Worm (Caenorhabditis elegans) whole organism, late embryonic: ENCODE measurements around the gene rbm-28.

Source experiments
- C08G9.2 ChIP-seq: sonication (generic microtip); optimal IDR thresholded peaks from 2 replicates; lab custom pipeline; 2016; ENCODE audit warnings: mild to moderate bottlenecking, missing genetic modification characterization, moderate library complexity, missing compliant biosample characterization
- F13H6.1 ChIP-seq: sonication (generic microtip); optimal IDR thresholded peaks from 2 replicates; lab custom pipeline; 2016; ENCODE audit warnings: missing genetic modification characterization, missing compliant biosample characterization
- K09A11.1 ChIP-seq: sonication (generic microtip); optimal IDR thresholded peaks from 2 replicates; lab custom pipeline; 2017; ENCODE audit warnings: antibody characterized with exemption, mild to moderate bottlenecking, missing genetic modification characterization, missing compliant biosample characterization; ENCODE audit not compliant: insufficient read depth
- T23F11.4 ChIP-seq: fragments of 200-800 bp; sonication (Bioruptor generic); optimal IDR thresholded peaks from 2 replicates; lab custom pipeline; 2018; ENCODE audit warnings: mild to moderate bottlenecking, missing genetic modification characterization, missing compliant biosample characterization
- Y22D7AL.16 ChIP-seq: sonication (generic microtip); optimal IDR thresholded peaks from 2 replicates; lab custom pipeline; 2016; ENCODE audit warnings: missing genetic modification characterization, missing compliant biosample characterization
- ceh-18 ChIP-seq: sonication (generic microtip); optimal IDR thresholded peaks from 2 replicates; lab custom pipeline; 2016; ENCODE audit warnings: missing genetic modification characterization, missing compliant biosample characterization
- ceh-19 ChIP-seq: fragments of 200-800 bp; sonication (Bioruptor generic); optimal IDR thresholded peaks from 2 replicates; lab custom pipeline; 2018; ENCODE audit warnings: mild to moderate bottlenecking, missing genetic modification characterization, missing compliant biosample characterization
- ceh-2 ChIP-seq: sonication (generic microtip); optimal IDR thresholded peaks from 2 replicates; lab custom pipeline; 2016; ENCODE audit warnings: missing genotype, missing genetic modification characterization, missing compliant biosample characterization
- ceh-24 ChIP-seq: sonication (generic microtip); optimal IDR thresholded peaks from 2 replicates; lab custom pipeline; 2016; ENCODE audit warnings: mild to moderate bottlenecking, missing genetic modification characterization, missing compliant biosample characterization
- ceh-30 ChIP-seq: fragments of 150-350 bp; optimal IDR thresholded peaks from 2 replicates; lab custom pipeline; 2014; ENCODE audit warnings: missing biosample characterization, missing genetic modification characterization
- ceh-31 ChIP-seq: sonication (generic microtip); optimal IDR thresholded peaks from 2 replicates; lab custom pipeline; 2016; ENCODE audit warnings: missing genetic modification characterization, missing compliant biosample characterization
- ceh-48 ChIP-seq: sonication (generic microtip); optimal IDR thresholded peaks from 2 replicates; lab custom pipeline; 2016; ENCODE audit warnings: missing genetic modification characterization, inconsistent platforms, missing compliant biosample characterization
- ceh-6 ChIP-seq: fragments of 200-800 bp; sonication (Bioruptor generic); optimal IDR thresholded peaks from 2 replicates; lab custom pipeline; 2018; ENCODE audit warnings: mild to moderate bottlenecking, missing genetic modification characterization, missing compliant biosample characterization
- ceh-9 ChIP-seq: sonication (generic microtip); optimal IDR thresholded peaks from 2 replicates; lab custom pipeline; 2016; ENCODE audit warnings: mild to moderate bottlenecking, missing genetic modification characterization, inconsistent platforms, missing compliant biosample characterization
- che-1 ChIP-seq: sonication (generic microtip); optimal IDR thresholded peaks from 2 replicates; lab custom pipeline; 2016; ENCODE audit warnings: mild to moderate bottlenecking, missing genetic modification characterization, missing compliant biosample characterization
- dve-1 ChIP-seq: sonication (generic microtip); optimal IDR thresholded peaks from 2 replicates; lab custom pipeline; 2017; ENCODE audit warnings: antibody characterized with exemption, mild to moderate bottlenecking, missing genetic modification characterization, missing compliant biosample characterization
- elt-2 ChIP-seq: sonication (generic microtip); optimal IDR thresholded peaks from 2 replicates; lab custom pipeline; 2016; ENCODE audit warnings: missing genetic modification reagents, missing genetic modification characterization, missing compliant biosample characterization
- eyg-1 ChIP-seq: sonication (generic microtip); optimal IDR thresholded peaks from 2 replicates; lab custom pipeline; 2016; ENCODE audit warnings: missing genotype, missing genetic modification characterization, missing compliant biosample characterization
- fax-1 ChIP-seq: sonication (generic microtip); optimal IDR thresholded peaks from 2 replicates; lab custom pipeline; 2016; ENCODE audit warnings: missing genotype, missing genetic modification characterization, missing compliant biosample characterization
- fkh-10 ChIP-seq: fragments of 150-350 bp; optimal IDR thresholded peaks from 2 replicates; lab custom pipeline; 2014; ENCODE audit warnings: missing biosample characterization, missing genetic modification reagents, missing genetic modification characterization
- fkh-6 ChIP-seq: sonication (generic microtip); optimal IDR thresholded peaks from 2 replicates; lab custom pipeline; 2016; ENCODE audit warnings: missing genetic modification characterization, missing compliant biosample characterization
- hlh-13 ChIP-seq: fragments of 200-800 bp; sonication (Bioruptor generic); optimal IDR thresholded peaks from 2 replicates; lab custom pipeline; 2018; ENCODE audit warnings: mild to moderate bottlenecking, missing genetic modification characterization, missing compliant biosample characterization
- hlh-15 ChIP-seq: sonication (generic microtip); optimal IDR thresholded peaks from 2 replicates; lab custom pipeline; 2016; ENCODE audit warnings: missing genetic modification characterization, missing compliant biosample characterization
- hlh-8 ChIP-seq: sonication (generic microtip); optimal IDR thresholded peaks from 2 replicates; lab custom pipeline; 2016; ENCODE audit warnings: missing genotype, missing genetic modification characterization, missing compliant biosample characterization
- nfya-1 ChIP-seq: sonication (generic microtip); optimal IDR thresholded peaks from 2 replicates; lab custom pipeline; 2017; ENCODE audit warnings: missing genetic modification characterization, mild to moderate bottlenecking, missing compliant biosample characterization, antibody characterized with exemption, moderate library complexity
- nhr-232 ChIP-seq: sonication (generic microtip); optimal IDR thresholded peaks from 2 replicates; lab custom pipeline; 2016; ENCODE audit warnings: missing genetic modification characterization, missing compliant biosample characterization
- npax-4 ChIP-seq: sonication (generic microtip); optimal IDR thresholded peaks from 2 replicates; lab custom pipeline; 2016; ENCODE audit warnings: missing genetic modification characterization, missing compliant biosample characterization
- odd-2 ChIP-seq: sonication (generic microtip); optimal IDR thresholded peaks from 2 replicates; lab custom pipeline; 2017; ENCODE audit warnings: antibody characterized with exemption, mild to moderate bottlenecking, missing genetic modification characterization, missing compliant biosample characterization
- pax-1 ChIP-seq: fragments of 150-350 bp; optimal IDR thresholded peaks from 2 replicates; lab custom pipeline; 2014; ENCODE audit warnings: missing biosample characterization, missing genetic modification characterization
- pha-2 ChIP-seq: sonication (generic microtip); optimal IDR thresholded peaks from 2 replicates; lab custom pipeline; 2017; ENCODE audit warnings: mild to moderate bottlenecking, missing genetic modification characterization, missing compliant biosample characterization
- pqm-1 ChIP-seq: sonication (generic microtip); optimal IDR thresholded peaks from 2 replicates; lab custom pipeline; 2016; ENCODE audit warnings: missing genetic modification characterization, missing compliant biosample characterization
- pros-1 ChIP-seq: fragments of 150-350 bp; optimal IDR thresholded peaks from 2 replicates; lab custom pipeline; 2014; ENCODE audit warnings: missing biosample characterization, missing genetic modification reagents, missing genetic modification characterization
- rnt-1 ChIP-seq: sonication (generic microtip); optimal IDR thresholded peaks from 2 replicates; lab custom pipeline; 2016; ENCODE audit warnings: missing genetic modification characterization, missing compliant biosample characterization
- sox-2 ChIP-seq: fragments of 200-800 bp; sonication (Bioruptor generic); IDR thresholded peaks from 2 replicates; pipeline ENCODE4 v1.3.6; 2022; ENCODE audit warnings: missing genetic modification reagents, missing genetic modification characterization, missing compliant biosample characterization
- sox-4 ChIP-seq: sonication (generic microtip); optimal IDR thresholded peaks from 2 replicates; lab custom pipeline; 2017; ENCODE audit warnings: mild to moderate bottlenecking, missing genetic modification characterization, inconsistent platforms, missing compliant biosample characterization
- tbx-7 ChIP-seq: sonication (generic microtip); optimal IDR thresholded peaks from 2 replicates; lab custom pipeline; 2016; ENCODE audit warnings: missing genotype, missing genetic modification characterization, missing compliant biosample characterization
- ttx-3 ChIP-seq: sonication (generic microtip); optimal IDR thresholded peaks from 2 replicates; lab custom pipeline; 2016; ENCODE audit warnings: missing genetic modification reagents, missing genetic modification characterization, missing compliant biosample characterization
- unc-3 ChIP-seq, 2 experiments: fragments of 200-800 bp in 1 of 2; sonication (Bioruptor generic) in 1 of 2; sonication (generic microtip) in 1 of 2; conservative IDR thresholded peaks in 1 of 2; optimal IDR thresholded peaks in 1 of 2; 2 replicates each; pipeline versions ENCODE4 v1.3.6 to Lab custom; 2016 to 2022; ENCODE audit warnings: missing compliant biosample characterization in 2 of 2, missing genetic modification characterization in 2 of 2, missing genetic modification reagents in 1 of 2
- unc-42 ChIP-seq: sonication (generic microtip); optimal IDR thresholded peaks from 2 replicates; lab custom pipeline; 2016; ENCODE audit warnings: missing genotype, missing genetic modification characterization, missing compliant biosample characterization
- unc-55 ChIP-seq: sonication (generic microtip); optimal IDR thresholded peaks from 2 replicates; lab custom pipeline; 2017; ENCODE audit warnings: missing biosample characterization, missing genetic modification reagents, missing genetic modification characterization
- unc-86 ChIP-seq: sonication (generic microtip); optimal IDR thresholded peaks from 2 replicates; lab custom pipeline; 2016; ENCODE audit warnings: missing genetic modification characterization, missing compliant biosample characterization
- ztf-16 ChIP-seq: sonication (generic microtip); optimal IDR thresholded peaks from 2 replicates; lab custom pipeline; 2017; ENCODE audit warnings: missing genetic modification characterization, missing compliant biosample characterization

The rbm-28 gene

DNA sequence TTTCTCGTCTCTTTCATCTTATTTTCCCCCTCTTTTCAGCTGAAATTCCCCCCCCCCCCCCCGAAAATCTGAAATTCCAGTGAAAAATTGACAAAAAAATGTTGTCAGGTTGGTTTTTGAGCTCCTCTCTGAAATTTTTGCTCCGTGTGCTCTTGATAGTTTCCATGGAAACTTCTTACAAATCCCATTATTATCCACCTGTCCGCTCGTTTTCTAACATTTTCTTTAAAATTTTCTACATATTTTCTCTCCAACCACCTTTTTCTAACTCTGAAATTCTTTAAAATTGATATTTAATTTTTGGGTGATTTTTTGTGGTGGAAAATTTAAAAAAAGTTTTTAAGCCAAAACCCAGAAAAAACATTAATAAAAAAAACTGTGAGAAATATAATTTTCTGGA, 9.6 kb downstream of the rbm-28 start, which contains the start of gene gpx-2:
Gene gpx-2, plus strand, starts transcription at position 99 of the 400 bp plus-strand sequence.
- TF ChIP-seq unc-86 (tag; lab: Kevin White, UChicago) = no peak
- TF ChIP-seq ceh-31 = no peak
- TF ChIP-seq pros-1 (tag; lab: Kevin White, UChicago) = no peak
- no peak for TF ChIP-seq sox-4 (tag; lab: Kevin White, UChicago)
- no peak for TF ChIP-seq eyg-1
- no peak for TF ChIP-seq K09A11.1 (tag; lab: Kevin White, UChicago)
- TF ChIP-seq fkh-6 (tag; lab: Kevin White, UChicago) = no peak

- TF ChIP-seq unc-3 (GFP tag; conservative IDR thresholded peaks at IDR 0.05; lab: Robert Waterston, UW) (no peak), unc-3 (tag; optimal IDR thresholded peaks at IDR 0.05; lab: Kevin White, UChicago) (no peak), ceh-48 (tag; lab: Kevin White, UChicago) (no peak), npax-4 (no peak), ceh-31 (no peak), rnt-1 (tag; lab: Kevin White, UChicago) (no peak), elt-2 (tag; lab: Kevin White, UChicago) (no peak), sox-2 (GFP tag; lab: Robert Waterston, UW) (no peak), ceh-18 (tag; lab: Kevin White, UChicago) (no peak), nfya-1 (tag; lab: Kevin White, UChicago) (no peak), dve-1 (tag; lab: Kevin White, UChicago) (no peak), C08G9.2 (tag; lab: Kevin White, UChicago) (no peak), F13H6.1 (tag; lab: Kevin White, UChicago) (no peak), ttx-3 (tag; lab: Kevin White, UChicago) (no peak)
Observed at ce11 chrII:14867530-14867929, 10.5 kb downstream of the rbm-28 start.

ce11 chrII:14869644-14870043, 12.6 kb downstream of the rbm-28 start, which contains the start of gene R05H10.3:
Gene R05H10.3, plus strand, starts transcription at chrII:14869944.
- no peak for TF ChIP-seq K09A11.1 (tag; lab: Kevin White, UChicago)
- no peak for TF ChIP-seq ceh-19 (GFP tag; lab: Kevin White, UChicago)
- TF ChIP-seq hlh-15 (tag; lab: Kevin White, UChicago) = no peak
- TF ChIP-seq tbx-7 (tag; lab: Kevin White, UChicago) = no peak
- TF ChIP-seq nhr-232 = no peak
- no peak for TF ChIP-seq hlh-13 (GFP tag; lab: Kevin White, UChicago)
- no peak for TF ChIP-seq ceh-48 (tag; lab: Kevin White, UChicago)
- no peak for TF ChIP-seq ceh-24
- no peak for TF ChIP-seq T23F11.4
- TF ChIP-seq ztf-16 (tag; lab: Kevin White, UChicago) = no peak
- no peak for TF ChIP-seq fax-1 (tag; lab: Kevin White, UChicago)
- no peak for TF ChIP-seq sox-2 (GFP tag; lab: Robert Waterston, UW)
- TF ChIP-seq ttx-3 (tag; lab: Kevin White, UChicago) = no peak
- TF ChIP-seq odd-2 (tag; lab: Kevin White, UChicago) = no peak
- no peak for TF ChIP-seq ceh-18 (tag; lab: Kevin White, UChicago)
- TF ChIP-seq pros-1 (tag; lab: Kevin White, UChicago) = no peak
- no peak for TF ChIP-seq Y22D7AL.16 (tag; lab: Kevin White, UChicago)
- no peak for TF ChIP-seq ceh-9
- no peak for TF ChIP-seq fkh-6 (tag; lab: Kevin White, UChicago)

ce11 chrII:14876737-14877203, 19.7 kb downstream of the rbm-28 start, which contains the start of gene Y53F4A.2:
Gene Y53F4A.2, minus strand, starts transcription at chrII:14877153.
- TF ChIP-seq hlh-13 (GFP tag; lab: Kevin White, UChicago) = no peak
- TF ChIP-seq ceh-48 (tag; lab: Kevin White, UChicago) = no peak
- no peak for TF ChIP-seq pqm-1 (tag; lab: Kevin White, UChicago)
- TF ChIP-seq unc-42 = no peak
- TF ChIP-seq unc-3 (GFP tag; conservative IDR thresholded peaks at IDR 0.05; lab: Robert Waterston, UW) = no peak
- TF ChIP-seq unc-3 (tag; optimal IDR thresholded peaks at IDR 0.05; lab: Kevin White, UChicago) = no peak
- no peak for TF ChIP-seq fkh-10 (GFP tag; lab: Kevin White, UChicago)
- TF ChIP-seq tbx-7 (tag; lab: Kevin White, UChicago) = no peak
- no peak for TF ChIP-seq sox-4 (tag; lab: Kevin White, UChicago)
- TF ChIP-seq pha-2 = no peak
- no peak for TF ChIP-seq ceh-2
- no peak for TF ChIP-seq ceh-30 (tag; lab: Kevin White, UChicago)
- no peak for TF ChIP-seq ceh-6 (GFP tag; lab: Kevin White, UChicago)
- TF ChIP-seq unc-55 (GFP tag; lab: Kevin White, UChicago) = no peak
- no peak for TF ChIP-seq npax-4
- no peak for TF ChIP-seq ceh-9
- TF ChIP-seq hlh-8 (tag; lab: Kevin White, UChicago) = no peak
- TF ChIP-seq pax-1 (tag; lab: Kevin White, UChicago) = no peak
- TF ChIP-seq eyg-1 = no peak
- TF ChIP-seq che-1 (tag; lab: Kevin White, UChicago) = no peak
